Fruit fly (Drosophila melanogaster) whole organism, embryonic: Measurements from ENCODE around the gene galectin.

Experiments
- CG10147 ChIP-seq: fragments of 200-800 bp; sonication (Bioruptor generic); optimal IDR thresholded peaks from 2 replicates; lab custom pipeline; 2019; ENCODE audit warnings: missing biosample characterization, mild to moderate bottlenecking, missing genetic modification characterization, moderate library complexity
- CG10321 ChIP-seq: fragments of 200-800 bp; sonication (Bioruptor generic); IDR thresholded peaks from 2 replicates; pipeline ENCODE4 v1.3.6; 2022; ENCODE audit warnings: missing biosample characterization, missing genetic modification characterization
- CG10431 ChIP-seq: fragments of 200-800 bp; sonication (Bioruptor generic); optimal IDR thresholded peaks from 3 replicates; lab custom pipeline; 2018; ENCODE audit warnings: missing biosample characterization, mild to moderate bottlenecking, missing genetic modification characterization
- CG10959 ChIP-seq: fragments of 200-800 bp; sonication (Bioruptor generic); IDR thresholded peaks from 2 replicates; pipeline ENCODE4 v1.3.6; 2022; ENCODE audit warnings: missing biosample characterization, missing genetic modification characterization
- CG11398 ChIP-seq: fragments of 200-800 bp; sonication (Bioruptor generic); optimal IDR thresholded peaks from 2 replicates; lab custom pipeline; 2016; ENCODE audit warnings: missing biosample characterization, missing genetic modification characterization
- CG11695 ChIP-seq: fragments of 200-800 bp; sonication (Bioruptor generic); IDR thresholded peaks from 3 replicates; pipeline ENCODE4 v1.3.6; 2022; ENCODE audit warnings: missing biosample characterization, missing genetic modification characterization
- CG12236 ChIP-seq: fragments of 200-800 bp; sonication (Bioruptor generic); optimal IDR thresholded peaks from 2 replicates; lab custom pipeline; 2016; ENCODE audit warnings: missing biosample characterization, missing genetic modification characterization
- CG14050 ChIP-seq: fragments of 200-800 bp; sonication (Bioruptor generic); IDR thresholded peaks from 3 replicates; pipeline ENCODE4 v1.3.6; 2022; ENCODE audit warnings: missing biosample characterization, missing genetic modification characterization
- CG14710 ChIP-seq: fragments of 200-800 bp; sonication (Bioruptor generic); optimal IDR thresholded peaks from 3 replicates; lab custom pipeline; 2019; ENCODE audit warnings: missing biosample characterization, mild to moderate bottlenecking, missing genetic modification characterization, moderate library complexity
- CG15269 ChIP-seq: fragments of 200-800 bp; sonication (Bioruptor generic); optimal IDR thresholded peaks from 2 replicates; lab custom pipeline; 2018; ENCODE audit warnings: missing biosample characterization, mild to moderate bottlenecking, missing genetic modification characterization, moderate library complexity
- CG15514 ChIP-seq: fragments of 200-800 bp; sonication (Bioruptor generic); optimal IDR thresholded peaks from 3 replicates; lab custom pipeline; 2017; ENCODE audit warnings: missing biosample characterization, missing genetic modification characterization, mild to moderate bottlenecking, moderate library complexity, missing genetic modification reagents
- CG1603 ChIP-seq: fragments of 200-800 bp; sonication (Bioruptor generic); optimal IDR thresholded peaks from 2 replicates; lab custom pipeline; 2019; ENCODE audit warnings: missing biosample characterization, mild to moderate bottlenecking, missing genetic modification characterization, moderate library complexity
- CG1647 ChIP-seq: fragments of 200-800 bp; sonication (Bioruptor generic); optimal IDR thresholded peaks from 3 replicates; lab custom pipeline; 2016; ENCODE audit warnings: missing biosample characterization, missing genetic modification characterization
- CG17385 ChIP-seq: fragments of 200-800 bp; sonication (Bioruptor generic); optimal IDR thresholded peaks from 3 replicates; lab custom pipeline; 2018; ENCODE audit warnings: missing biosample characterization, mild to moderate bottlenecking, missing genetic modification characterization
- CG17568 ChIP-seq: fragments of 200-800 bp; sonication (Bioruptor generic); optimal IDR thresholded peaks from 2 replicates; lab custom pipeline; 2018; ENCODE audit warnings: missing biosample characterization, mild to moderate bottlenecking, missing genetic modification characterization, moderate library complexity
- CG18599 ChIP-seq: fragments of 200-800 bp; sonication (Bioruptor generic); optimal IDR thresholded peaks from 3 replicates; lab custom pipeline; 2017; ENCODE audit warnings: missing biosample characterization, missing genetic modification characterization, mild to moderate bottlenecking, moderate library complexity, missing genetic modification reagents
- CG18764 ChIP-seq: fragments of 200-800 bp; sonication (Bioruptor generic); optimal IDR thresholded peaks from 3 replicates; lab custom pipeline; 2016; ENCODE audit warnings: missing biosample characterization, missing genetic modification characterization
- CG43689 ChIP-seq: fragments of 200-800 bp; sonication (Bioruptor generic); IDR thresholded peaks from 2 replicates; pipeline ENCODE4 v1.3.6; 2022; ENCODE audit warnings: missing biosample characterization, missing genetic modification characterization
- CG6813 ChIP-seq: fragments of 200-800 bp; sonication (Bioruptor generic); optimal IDR thresholded peaks from 2 replicates; lab custom pipeline; 2017; ENCODE audit warnings: missing biosample characterization, missing genetic modification characterization, mild to moderate bottlenecking, moderate library complexity, missing genetic modification reagents
- CG7786 ChIP-seq: fragments of 200-800 bp; sonication (Bioruptor generic); optimal IDR thresholded peaks from 2 replicates; lab custom pipeline; 2016; ENCODE audit warnings: missing biosample characterization, missing genetic modification characterization
- CG7987 ChIP-seq: fragments of 200-800 bp; sonication (Bioruptor generic); optimal IDR thresholded peaks from 2 replicates; lab custom pipeline; 2018; ENCODE audit warnings: missing biosample characterization, mild to moderate bottlenecking, missing genetic modification characterization, moderate library complexity
- CG8281 ChIP-seq: fragments of 200-800 bp; sonication (Bioruptor generic); optimal IDR thresholded peaks from 2 replicates; lab custom pipeline; 2018; ENCODE audit warnings: missing biosample characterization, mild to moderate bottlenecking, missing genetic modification characterization, moderate library complexity
- CG9876 ChIP-seq: fragments of 200-800 bp; sonication (Bioruptor generic); optimal IDR thresholded peaks from 2 replicates; lab custom pipeline; 2016; ENCODE audit warnings: missing biosample characterization, missing genetic modification characterization
- CTCF ChIP-seq: fragments of 200-800 bp; sonication (Bioruptor generic); optimal IDR thresholded peaks from 2 replicates; lab custom pipeline; 2017; ENCODE audit warnings: missing biosample characterization, mild to moderate bottlenecking, missing genetic modification characterization, moderate library complexity
- CrebB ChIP-seq: fragments of 200-800 bp; sonication (Bioruptor generic); optimal IDR thresholded peaks from 3 replicates; lab custom pipeline; 2018; ENCODE audit warnings: missing biosample characterization, mild to moderate bottlenecking, missing genetic modification characterization
- Fer1 ChIP-seq: fragments of 200-800 bp; sonication (Bioruptor generic); optimal IDR thresholded peaks from 2 replicates; lab custom pipeline; 2017; ENCODE audit warnings: missing biosample characterization, mild to moderate bottlenecking, missing genetic modification characterization
- HLHmδ ChIP-seq: fragments of 200-800 bp; sonication (Bioruptor generic); optimal IDR thresholded peaks from 2 replicates; lab custom pipeline; 2018; ENCODE audit warnings: missing biosample characterization, mild to moderate bottlenecking, missing genetic modification characterization, moderate library complexity
- HmgD ChIP-seq: fragments of 200-800 bp; sonication (Bioruptor generic); optimal IDR thresholded peaks from 3 replicates; lab custom pipeline; 2016; ENCODE audit warnings: missing biosample characterization, missing genetic modification characterization
- HmgZ ChIP-seq: fragments of 200-800 bp; sonication (Bioruptor generic); optimal IDR thresholded peaks from 2 replicates; lab custom pipeline; 2018; ENCODE audit warnings: missing biosample characterization, mild to moderate bottlenecking, missing genetic modification characterization
- Hr51 ChIP-seq, 2 experiments: fragments of 200-800 bp; sonication (Bioruptor generic); optimal IDR thresholded peaks; 2 replicates in 1 of 2; 3 replicates in 1 of 2; lab custom pipeline; 2016 to 2018; ENCODE audit warnings: missing biosample characterization in 2 of 2, missing genetic modification characterization in 2 of 2, mild to moderate bottlenecking in 1 of 2, moderate library complexity in 1 of 2
- Lhr ChIP-seq: fragments of 200-800 bp; sonication (Bioruptor generic); optimal IDR thresholded peaks from 3 replicates; lab custom pipeline; 2017; ENCODE audit warnings: mild to moderate bottlenecking, missing biosample characterization, missing genetic modification reagents, missing genetic modification characterization
- Lim3 ChIP-seq: fragments of 200-800 bp; sonication (Bioruptor generic); IDR thresholded peaks from 2 replicates; pipeline ENCODE4 v1.3.6; 2022; ENCODE audit warnings: missing biosample characterization, missing genetic modification characterization
- Mad ChIP-seq: fragments of 200-800 bp; sonication (Bioruptor generic); optimal IDR thresholded peaks from 2 replicates; lab custom pipeline; 2016; ENCODE audit warnings: missing biosample characterization, missing genetic modification characterization
- Meics ChIP-seq: fragments of 200-800 bp; sonication (Bioruptor generic); optimal IDR thresholded peaks from 2 replicates; lab custom pipeline; 2017; ENCODE audit warnings: missing biosample characterization, mild to moderate bottlenecking, missing genetic modification characterization
- NfI ChIP-seq: fragments of 200-800 bp; sonication (Bioruptor generic); optimal IDR thresholded peaks from 3 replicates; lab custom pipeline; 2018; ENCODE audit warnings: missing biosample characterization, mild to moderate bottlenecking, missing genetic modification characterization, moderate library complexity
- Optix ChIP-seq: fragments of 200-800 bp; sonication (Bioruptor generic); IDR thresholded peaks from 3 replicates; pipeline ENCODE4 v1.3.6; 2022; ENCODE audit warnings: missing biosample characterization, missing genetic modification characterization
- Tbp ChIP-seq: fragments of >200 bp; optimal IDR thresholded peaks from 2 replicates; lab custom pipeline; 2018; ENCODE audit warnings: missing biosample characterization, missing genetic modification characterization
- Trl ChIP-seq, 3 experiments: fragments of >200 bp in 2 of 3; fragments of 200-800 bp in 1 of 3; sonication (Bioruptor generic) in 1 of 3; optimal IDR thresholded peaks; 2 replicates in 1 of 3; 3 replicates in 2 of 3; lab custom pipeline; 2016 to 2017; ENCODE audit warnings: missing biosample characterization in 1 of 3, missing genetic modification characterization in 1 of 3
- gfzf ChIP-seq: fragments of 200-800 bp; sonication (Bioruptor generic); optimal IDR thresholded peaks from 2 replicates; lab custom pipeline; 2016; ENCODE audit warnings: missing biosample characterization, mild to moderate bottlenecking, missing genetic modification characterization, moderate library complexity
- jing ChIP-seq: fragments of 200-800 bp; sonication (Bioruptor generic); optimal IDR thresholded peaks from 2 replicates; lab custom pipeline; 2018; ENCODE audit warnings: missing biosample characterization, mild to moderate bottlenecking, missing genetic modification characterization
- odd ChIP-seq: fragments of 200-800 bp; sonication (Bioruptor generic); optimal IDR thresholded peaks from 2 replicates; lab custom pipeline; 2017; ENCODE audit warnings: missing biosample characterization, mild to moderate bottlenecking, missing genetic modification characterization
- org-1 ChIP-seq: fragments of 200-800 bp; sonication (Bioruptor generic); optimal IDR thresholded peaks from 2 replicates; lab custom pipeline; 2017; ENCODE audit warnings: missing biosample characterization, missing genetic modification characterization
- pan ChIP-seq, 4 experiments: fragments of >200 bp in 3 of 4; fragments of 200-800 bp in 1 of 4; sonication (Bioruptor generic) in 1 of 4; optimal IDR thresholded peaks in 3 of 4; IDR thresholded peaks in 1 of 4; 2 replicates each; pipeline versions ENCODE4 v1.3.6 to Lab custom; 2017 to 2022; ENCODE audit warnings: missing biosample characterization in 2 of 4, missing genetic modification characterization in 2 of 4, mixed read lengths in 1 of 4
- schlank ChIP-seq: fragments of 200-800 bp; sonication (Bioruptor generic); optimal IDR thresholded peaks from 2 replicates; lab custom pipeline; 2018; ENCODE audit warnings: missing biosample characterization, mild to moderate bottlenecking, missing genetic modification characterization
- sens ChIP-seq: fragments of 200-800 bp; sonication (Bioruptor generic); peaks from one replicate; lab custom pipeline; 2016; ENCODE audit warnings: missing biosample characterization, missing genetic modification characterization
- slbo ChIP-seq: fragments of 200-800 bp; sonication (Bioruptor generic); IDR thresholded peaks from 2 replicates; pipeline ENCODE4 v1.3.6; 2022; ENCODE audit warnings: missing biosample characterization, missing genetic modification characterization
- sqz ChIP-seq: fragments of 200-800 bp; sonication (Bioruptor generic); optimal IDR thresholded peaks from 3 replicates; lab custom pipeline; 2018; ENCODE audit warnings: missing biosample characterization, mild to moderate bottlenecking, missing genetic modification characterization
- stwl ChIP-seq: fragments of 200-800 bp; sonication (Bioruptor generic); optimal IDR thresholded peaks from 3 replicates; lab custom pipeline; 2018; ENCODE audit warnings: missing biosample characterization, mild to moderate bottlenecking, missing genetic modification characterization, moderate library complexity
- sug ChIP-seq: fragments of 200-800 bp; optimal IDR thresholded peaks from 2 replicates; lab custom pipeline; 2019; ENCODE audit warnings: missing biosample characterization, mild to moderate bottlenecking, missing genetic modification characterization, moderate library complexity
- zfh1 ChIP-seq: fragments of 200-800 bp; sonication (Bioruptor generic); IDR thresholded peaks from 3 replicates; pipeline ENCODE4 v1.3.6; 2022; ENCODE audit warnings: missing biosample characterization, missing genetic modification characterization

galectin gene

dm6 chr2L:117750-118149 lies 46.2 kb downstream of the galectin start (continued):
- TF ChIP-seq CG10321 (no peak), CG15269 (tag; lab: Kevin White, UChicago) (peak; percentile 20), CG1603 (peak; percentile 14), pan (optimal IDR thresholded peaks at IDR 0.05; lab: Kevin White, UChicago) (no peak), pan (GFP tag; optimal IDR thresholded peaks at IDR 0.05 in 1 of 2, IDR thresholded peaks at IDR 0.05 in 1 of 2) (peak in 1 of 2 experiments; percentile 41), Tbp (GFP tag; lab: Kevin White, UChicago) (no peak), CG1647 (peak; percentile 10), HmgZ (peak; percentile 14), CG14710 (tag; lab: Kevin White, UChicago) (peak; percentile 6), HmgD (no peak), sqz (no peak), Trl (optimal IDR thresholded peaks at IDR 0.05; lab: Kevin White, UChicago) (no peak), Trl (GFP tag; optimal IDR thresholded peaks at IDR 0.05; lab: Kevin White, UChicago) (peak; percentile 14), CG7786 (GFP tag; lab: Kevin White, UChicago) (no peak), CG17385 (peak; percentile 4), Lhr (GFP tag; lab: Kevin White, UChicago) (no peak), CG18764 (no peak), Meics (GFP tag; lab: Kevin White, UChicago) (peak; percentile 32), CrebB (tag; lab: Kevin White, UChicago) (peak; percentile 20), CG14050 (GFP tag; lab: Robert Waterston, UW) (no peak), Hr51 (GFP tag; optimal IDR thresholded peaks at IDR 0.05; lab: Kevin White, UChicago) (no peak), CG10147 (GFP tag; lab: Kevin White, UChicago) (no peak), odd (no peak), CG43689 (GFP tag; lab: Robert Waterston, UW) (no peak), CG8281 (tag; lab: Kevin White, UChicago) (no peak), CG6813 (peak; percentile 44), gfzf (GFP tag; lab: Kevin White, UChicago) (no peak), slbo (GFP tag; lab: Robert Waterston, UW) (no peak), CTCF (peak; percentile 16), CG18599 (GFP tag; lab: Kevin White, UChicago) (peak; percentile 69), sens (GFP tag; lab: Kevin White, UChicago) (peak; percentile 66), sug (no peak), CG11398 (no peak), CG10431 (GFP tag; lab: Kevin White, UChicago) (no peak), stwl (no peak), CG10959 (GFP tag; lab: Robert Waterston, UW) (no peak), CG7987 (peak; percentile 53), HLHmδ (GFP tag; lab: Kevin White, UChicago) (peak; percentile 63), CG12236 (no peak), org-1 (GFP tag; lab: Kevin White, UChicago) (no peak), CG11695 (GFP tag; lab: Robert Waterston, UW) (peak; percentile 51; the same call in 1 of the 3 replicates), CG15514 (GFP tag; lab: Kevin White, UChicago) (peak; percentile 51), zfh1 (GFP tag; lab: Robert Waterston, UW) (0 out of 3 replicates have a peak, but pooled peaks have one; percentile 23), CG9876 (no peak), schlank (tag; lab: Kevin White, UChicago) (peak; percentile 37), NfI (GFP tag; lab: Kevin White, UChicago) (peak; percentile 13), jing (GFP tag; lab: Kevin White, UChicago) (no peak), Fer1 (peak; percentile 75), Mad (GFP tag; lab: Kevin White, UChicago) (no peak), CG17568 (GFP tag; lab: Kevin White, UChicago) (peak; percentile 8), Lim3 (GFP tag; lab: Robert Waterston, UW) (no peak), Optix (GFP tag; lab: Robert Waterston, UW) (no peak)
